Worm (Caenorhabditis elegans): ENCODE results near the gene sre-44.

- TF ChIP-seq xbp-1 (tag; optimal IDR thresholded peaks at IDR 0.05) (no peak), snpc-4 (tag; optimal IDR thresholded peaks at IDR 0.05) (no peak)
These were observed 16.9 kb downstream of the sre-44 start, which contains the start of gene W07G1.7 for ce11 chrII:13966242-13966641.
